Worm (Caenorhabditis elegans) whole organism, late embryonic: Measurements from ENCODE around the gene rin-1.

ENCODE experiments used
- C08G9.2 ChIP-seq: sonication (generic microtip); optimal IDR thresholded peaks from 2 replicates; lab custom pipeline; 2016; ENCODE audit warnings: mild to moderate bottlenecking, missing genetic modification characterization, moderate library complexity, missing compliant biosample characterization
- F13H6.1 ChIP-seq: sonication (generic microtip); optimal IDR thresholded peaks from 2 replicates; lab custom pipeline; 2016; ENCODE audit warnings: missing genetic modification characterization, missing compliant biosample characterization
- K02D7.2 ChIP-seq: sonication (generic microtip); optimal IDR thresholded peaks from 2 replicates; lab custom pipeline; 2017; ENCODE audit warnings: mild to moderate bottlenecking, missing genetic modification characterization, missing compliant biosample characterization
- T23F11.4 ChIP-seq: fragments of 200-800 bp; sonication (Bioruptor generic); optimal IDR thresholded peaks from 2 replicates; lab custom pipeline; 2018; ENCODE audit warnings: mild to moderate bottlenecking, missing genetic modification characterization, missing compliant biosample characterization
- ahr-1 ChIP-seq: sonication (generic microtip); optimal IDR thresholded peaks from 2 replicates; lab custom pipeline; 2016; ENCODE audit warnings: missing genetic modification characterization, missing compliant biosample characterization
- ama-1 ChIP-seq: fragments of 150-350 bp; optimal IDR thresholded peaks from 2 replicates; lab custom pipeline; 2014
- ceh-14 ChIP-seq: sonication (generic microtip); optimal IDR thresholded peaks from 2 replicates; lab custom pipeline; 2016; ENCODE audit warnings: missing genotype, missing genetic modification characterization, missing compliant biosample characterization
- ceh-18 ChIP-seq: sonication (generic microtip); optimal IDR thresholded peaks from 2 replicates; lab custom pipeline; 2016; ENCODE audit warnings: missing genetic modification characterization, missing compliant biosample characterization
- ceh-19 ChIP-seq: fragments of 200-800 bp; sonication (Bioruptor generic); optimal IDR thresholded peaks from 2 replicates; lab custom pipeline; 2018; ENCODE audit warnings: mild to moderate bottlenecking, missing genetic modification characterization, missing compliant biosample characterization
- ceh-22 ChIP-seq: sonication (generic microtip); optimal IDR thresholded peaks from 2 replicates; lab custom pipeline; 2017; ENCODE audit warnings: missing biosample characterization, missing genetic modification characterization
- ceh-31 ChIP-seq: sonication (generic microtip); optimal IDR thresholded peaks from 2 replicates; lab custom pipeline; 2016; ENCODE audit warnings: missing genetic modification characterization, missing compliant biosample characterization
- ceh-6 ChIP-seq: fragments of 200-800 bp; sonication (Bioruptor generic); optimal IDR thresholded peaks from 2 replicates; lab custom pipeline; 2018; ENCODE audit warnings: mild to moderate bottlenecking, missing genetic modification characterization, missing compliant biosample characterization
- che-1 ChIP-seq: sonication (generic microtip); optimal IDR thresholded peaks from 2 replicates; lab custom pipeline; 2016; ENCODE audit warnings: mild to moderate bottlenecking, missing genetic modification characterization, missing compliant biosample characterization
- dmd-4 ChIP-seq: sonication (generic microtip); optimal IDR thresholded peaks from 2 replicates; lab custom pipeline; 2016; ENCODE audit warnings: borderline replicate concordance, missing genetic modification characterization, missing compliant biosample characterization
- dve-1 ChIP-seq: sonication (generic microtip); optimal IDR thresholded peaks from 2 replicates; lab custom pipeline; 2017; ENCODE audit warnings: antibody characterized with exemption, mild to moderate bottlenecking, missing genetic modification characterization, missing compliant biosample characterization
- elt-4 ChIP-seq: sonication (generic microtip); optimal IDR thresholded peaks from 2 replicates; lab custom pipeline; 2016; ENCODE audit warnings: missing genetic modification characterization, missing compliant biosample characterization
- eyg-1 ChIP-seq: sonication (generic microtip); optimal IDR thresholded peaks from 2 replicates; lab custom pipeline; 2016; ENCODE audit warnings: missing genotype, missing genetic modification characterization, missing compliant biosample characterization
- fax-1 ChIP-seq: sonication (generic microtip); optimal IDR thresholded peaks from 2 replicates; lab custom pipeline; 2016; ENCODE audit warnings: missing genotype, missing genetic modification characterization, missing compliant biosample characterization
- fkh-10 ChIP-seq: fragments of 150-350 bp; optimal IDR thresholded peaks from 2 replicates; lab custom pipeline; 2014; ENCODE audit warnings: missing biosample characterization, missing genetic modification reagents, missing genetic modification characterization
- hlh-30 ChIP-seq: sonication (generic microtip); optimal IDR thresholded peaks from 2 replicates; lab custom pipeline; 2017; ENCODE audit warnings: antibody characterized with exemption, missing genetic modification characterization, missing compliant biosample characterization; ENCODE audit not compliant: insufficient read depth
- hlh-6 ChIP-seq: sonication (generic microtip); optimal IDR thresholded peaks from 2 replicates; lab custom pipeline; 2016; ENCODE audit warnings: missing genotype, missing genetic modification characterization, missing compliant biosample characterization
- lim-6 ChIP-seq: sonication (generic microtip); optimal IDR thresholded peaks from 2 replicates; lab custom pipeline; 2016; ENCODE audit warnings: missing genetic modification characterization, missing compliant biosample characterization
- lin-11 ChIP-seq: fragments of 200-800 bp; sonication (Bioruptor generic); optimal IDR thresholded peaks from 2 replicates; lab custom pipeline; 2018; ENCODE audit warnings: mild to moderate bottlenecking, missing genetic modification characterization, missing compliant biosample characterization
- madf-2 ChIP-seq: sonication (generic microtip); optimal IDR thresholded peaks from 2 replicates; lab custom pipeline; 2017; ENCODE audit warnings: missing genetic modification characterization, missing compliant biosample characterization
- mec-3 ChIP-seq: sonication (generic microtip); optimal IDR thresholded peaks from 2 replicates; lab custom pipeline; 2016; ENCODE audit warnings: borderline replicate concordance, missing genetic modification characterization, missing compliant biosample characterization
- nfya-1 ChIP-seq: sonication (generic microtip); optimal IDR thresholded peaks from 2 replicates; lab custom pipeline; 2017; ENCODE audit warnings: missing genetic modification characterization, mild to moderate bottlenecking, missing compliant biosample characterization, antibody characterized with exemption, moderate library complexity
- nhr-11 ChIP-seq: fragments of 150-350 bp; optimal IDR thresholded peaks from 2 replicates; lab custom pipeline; 2014; ENCODE audit warnings: missing biosample characterization, missing genetic modification characterization
- nhr-232 ChIP-seq: sonication (generic microtip); optimal IDR thresholded peaks from 2 replicates; lab custom pipeline; 2016; ENCODE audit warnings: missing genetic modification characterization, missing compliant biosample characterization
- npax-4 ChIP-seq: sonication (generic microtip); optimal IDR thresholded peaks from 2 replicates; lab custom pipeline; 2016; ENCODE audit warnings: missing genetic modification characterization, missing compliant biosample characterization
- odd-2 ChIP-seq: sonication (generic microtip); optimal IDR thresholded peaks from 2 replicates; lab custom pipeline; 2017; ENCODE audit warnings: antibody characterized with exemption, mild to moderate bottlenecking, missing genetic modification characterization, missing compliant biosample characterization
- pag-3 ChIP-seq: sonication (generic microtip); optimal IDR thresholded peaks from 2 replicates; lab custom pipeline; 2016; ENCODE audit warnings: missing compliant biosample characterization, missing genetic modification characterization, borderline replicate concordance
- pat-9 ChIP-seq: fragments of 200-800 bp; sonication (Bioruptor generic); optimal IDR thresholded peaks from 2 replicates; lab custom pipeline; 2018; ENCODE audit warnings: mild to moderate bottlenecking, missing genetic modification characterization, moderate library complexity, missing compliant biosample characterization
- pax-1 ChIP-seq: fragments of 150-350 bp; optimal IDR thresholded peaks from 2 replicates; lab custom pipeline; 2014; ENCODE audit warnings: missing biosample characterization, missing genetic modification characterization
- pha-4 ChIP-seq: fragments of 150-350 bp; optimal IDR thresholded peaks from 2 replicates; lab custom pipeline; 2018; ENCODE audit warnings: missing biosample characterization, missing genetic modification reagents, missing genetic modification characterization
- pqm-1 ChIP-seq: sonication (generic microtip); optimal IDR thresholded peaks from 2 replicates; lab custom pipeline; 2016; ENCODE audit warnings: missing genetic modification characterization, missing compliant biosample characterization
- pros-1 ChIP-seq: fragments of 150-350 bp; optimal IDR thresholded peaks from 2 replicates; lab custom pipeline; 2014; ENCODE audit warnings: missing biosample characterization, missing genetic modification reagents, missing genetic modification characterization
- ref-2 ChIP-seq: sonication (generic microtip); optimal IDR thresholded peaks from 2 replicates; lab custom pipeline; 2016; ENCODE audit warnings: missing genetic modification characterization, missing compliant biosample characterization
- rnt-1 ChIP-seq: sonication (generic microtip); optimal IDR thresholded peaks from 2 replicates; lab custom pipeline; 2016; ENCODE audit warnings: missing genetic modification characterization, missing compliant biosample characterization
- sdc-2 ChIP-seq: sonication (generic microtip); optimal IDR thresholded peaks from 2 replicates; lab custom pipeline; 2016; ENCODE audit warnings: missing genotype, missing genetic modification characterization, missing compliant biosample characterization
- tbx-2 ChIP-seq: sonication (generic microtip); optimal IDR thresholded peaks from 2 replicates; lab custom pipeline; 2016; ENCODE audit warnings: missing genetic modification characterization, missing compliant biosample characterization
- tbx-7 ChIP-seq: sonication (generic microtip); optimal IDR thresholded peaks from 2 replicates; lab custom pipeline; 2016; ENCODE audit warnings: missing genotype, missing genetic modification characterization, missing compliant biosample characterization
- ttx-3 ChIP-seq: sonication (generic microtip); optimal IDR thresholded peaks from 2 replicates; lab custom pipeline; 2016; ENCODE audit warnings: missing genetic modification reagents, missing genetic modification characterization, missing compliant biosample characterization
- unc-42 ChIP-seq: sonication (generic microtip); optimal IDR thresholded peaks from 2 replicates; lab custom pipeline; 2016; ENCODE audit warnings: missing genotype, missing genetic modification characterization, missing compliant biosample characterization
- unc-55 ChIP-seq: sonication (generic microtip); optimal IDR thresholded peaks from 2 replicates; lab custom pipeline; 2017; ENCODE audit warnings: missing biosample characterization, missing genetic modification reagents, missing genetic modification characterization
- unc-86 ChIP-seq: sonication (generic microtip); optimal IDR thresholded peaks from 2 replicates; lab custom pipeline; 2016; ENCODE audit warnings: missing genetic modification characterization, missing compliant biosample characterization
- zip-5 ChIP-seq: sonication (generic microtip); optimal IDR thresholded peaks from 2 replicates; lab custom pipeline; 2016; ENCODE audit warnings: missing genetic modification characterization, missing compliant biosample characterization
- ztf-16 ChIP-seq: sonication (generic microtip); optimal IDR thresholded peaks from 2 replicates; lab custom pipeline; 2017; ENCODE audit warnings: missing genetic modification characterization, missing compliant biosample characterization

Gene rin-1

DNA sequence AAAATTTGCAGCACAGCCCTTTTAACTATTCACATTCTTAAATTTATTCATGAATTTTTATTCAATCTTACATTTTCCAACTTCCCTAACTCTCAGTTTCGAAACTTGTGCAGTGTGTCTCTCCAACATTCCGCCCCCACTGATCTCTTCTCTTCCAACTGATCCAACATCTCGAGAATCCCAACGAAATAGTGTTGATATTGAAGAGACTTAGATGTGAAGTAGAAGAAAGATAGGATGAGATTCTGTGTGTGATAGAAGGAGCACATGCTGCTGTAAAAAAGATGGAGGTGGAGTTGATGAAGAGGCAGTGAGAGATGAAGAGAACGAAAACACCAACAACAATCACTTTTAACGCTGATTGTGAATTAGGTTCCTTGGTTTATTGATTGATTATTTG is 4.9 kb upstream of the rin-1 start:
- no peak for TF ChIP-seq rnt-1
- TF ChIP-seq ttx-3 (tag; lab: Kevin White, UChicago), result no peak
- TF ChIP-seq lin-11 (tag; lab: Kevin White, UChicago), result no peak
- TF ChIP-seq nfya-1 (tag; lab: Kevin White, UChicago), result no peak
- TF ChIP-seq odd-2 (tag; lab: Kevin White, UChicago), result no peak
- no peak for TF ChIP-seq ztf-16 (tag; lab: Kevin White, UChicago)
- peak; percentile 29 for TF ChIP-seq ceh-18
- TF ChIP-seq K02D7.2 (tag; lab: Kevin White, UChicago), result no peak
- TF ChIP-seq zip-5 (tag; lab: Kevin White, UChicago), result no peak
- peak; percentile 24 for TF ChIP-seq unc-55 (GFP tag; lab: Kevin White, UChicago)
- no peak for TF ChIP-seq ahr-1 (tag; lab: Kevin White, UChicago)
- TF ChIP-seq fax-1, result no peak

DNA sequence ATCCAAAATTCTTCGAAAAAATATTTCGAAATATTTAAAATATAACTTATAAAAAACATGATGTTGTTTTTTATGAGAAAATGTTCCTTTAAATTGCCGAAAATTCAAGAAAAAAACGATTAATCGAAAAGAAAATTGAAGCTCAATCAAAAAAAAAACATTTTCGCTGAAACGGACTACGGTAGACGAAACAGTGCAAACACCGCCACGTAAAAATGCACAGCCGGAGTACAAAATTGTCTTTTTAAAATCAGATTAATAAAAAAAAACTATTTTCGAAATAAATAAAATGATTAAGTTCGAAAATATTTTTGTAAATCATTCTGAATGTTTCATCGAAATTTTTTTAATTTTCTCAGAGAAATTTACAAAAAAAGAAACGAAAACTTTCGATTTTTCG is 1.8 kb downstream of the rin-1 start:
- TF ChIP-seq rnt-1, result no peak
- no peak for TF ChIP-seq pros-1 (tag; lab: Kevin White, UChicago)
- TF ChIP-seq hlh-30 (tag; lab: Kevin White, UChicago), result no peak
- no peak for TF ChIP-seq T23F11.4
- no peak for TF ChIP-seq che-1 (tag; lab: Kevin White, UChicago)
- TF ChIP-seq pax-1, result no peak
- no peak for TF ChIP-seq npax-4
- TF ChIP-seq ref-2, result no peak
- TF ChIP-seq ama-1, result no peak
- TF ChIP-seq lin-11 (tag; lab: Kevin White, UChicago), result no peak
- no peak for TF ChIP-seq ceh-22 (tag; lab: Kevin White, UChicago)
- TF ChIP-seq elt-4 (tag; lab: Kevin White, UChicago), result no peak
- no peak for TF ChIP-seq pqm-1 (tag; lab: Kevin White, UChicago)
- TF ChIP-seq odd-2 (tag; lab: Kevin White, UChicago), result no peak
- TF ChIP-seq mec-3, result no peak
- no peak for TF ChIP-seq lim-6 (tag; lab: Kevin White, UChicago)

DNA sequence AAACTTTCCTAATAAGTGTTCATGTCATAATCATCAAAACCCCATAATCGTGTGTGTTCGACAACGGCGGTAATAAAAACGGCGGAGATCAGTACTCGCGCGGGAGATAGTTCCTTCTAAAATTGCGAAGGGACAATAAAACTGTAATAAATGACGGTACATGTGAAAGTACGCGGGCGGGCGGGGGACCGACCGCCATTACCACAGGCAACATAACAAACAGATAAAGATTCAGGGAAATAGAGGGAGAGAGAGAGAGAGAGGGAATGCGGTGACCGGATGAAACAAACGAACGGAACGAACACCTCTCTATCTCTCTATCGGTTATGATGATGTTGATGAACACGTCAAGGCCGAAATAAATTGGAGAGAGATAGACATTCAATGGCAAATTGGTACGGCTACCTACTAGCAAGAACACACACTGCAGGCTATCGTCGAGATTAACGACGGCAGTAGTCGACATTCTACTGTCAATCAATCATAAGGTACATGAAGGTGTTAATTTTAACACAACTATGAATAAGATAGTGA is 9.1 kb downstream of the rin-1 start:
- TF ChIP-seq dve-1, result no peak
- TF ChIP-seq tbx-2 (tag; lab: Kevin White, UChicago), result peak; percentile 41
- TF ChIP-seq pha-4 (tag; lab: Kevin White, UChicago), result no peak
- TF ChIP-seq hlh-6 (tag; lab: Kevin White, UChicago), result no peak
- TF ChIP-seq ceh-18, result no peak
- no peak for TF ChIP-seq nhr-232 (tag; lab: Kevin White, UChicago)
- no peak for TF ChIP-seq ceh-19 (GFP tag; lab: Kevin White, UChicago)
- peak; percentile 53 for TF ChIP-seq rnt-1
- no peak for TF ChIP-seq fkh-10 (GFP tag; lab: Kevin White, UChicago)
- TF ChIP-seq ref-2, result peak; percentile 27
- TF ChIP-seq nhr-11 (tag; lab: Kevin White, UChicago), result no peak
- no peak for TF ChIP-seq madf-2 (tag; lab: Kevin White, UChicago)
- TF ChIP-seq unc-55 (GFP tag; lab: Kevin White, UChicago), result peak; percentile 26
- peak; percentile 18 for TF ChIP-seq ceh-31 (tag; lab: Kevin White, UChicago)
- TF ChIP-seq, all 69 proteins: peak for 5

DNA sequence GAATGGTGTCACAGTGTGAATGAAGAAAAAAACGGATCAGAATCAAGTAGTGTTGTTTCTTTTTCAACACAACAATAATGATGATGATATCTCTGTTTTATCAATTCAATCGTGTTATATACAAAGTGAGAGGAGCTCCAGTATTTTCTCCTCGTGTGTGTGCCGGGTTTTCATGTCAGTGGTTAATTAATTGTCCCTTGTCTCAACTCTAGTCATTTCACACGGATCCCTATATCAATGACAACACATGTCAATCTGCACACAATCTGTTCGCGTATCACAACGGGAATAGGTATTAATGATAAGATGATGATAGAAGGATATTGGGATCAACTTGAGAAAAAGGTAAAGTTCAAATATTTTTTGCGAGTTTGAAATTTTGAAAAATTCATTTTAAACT is 15.0 kb downstream of the rin-1 start:
- no peak for TF ChIP-seq pag-3 (tag; lab: Kevin White, UChicago)
- TF ChIP-seq tbx-7 (tag; lab: Kevin White, UChicago), result no peak
- no peak for TF ChIP-seq ceh-19 (GFP tag; lab: Kevin White, UChicago)
- TF ChIP-seq ceh-31 (tag; lab: Kevin White, UChicago), result no peak
- TF ChIP-seq ceh-18, result peak; percentile 51
- TF ChIP-seq ceh-14 (tag; lab: Kevin White, UChicago), result no peak
- TF ChIP-seq eyg-1 (tag; lab: Kevin White, UChicago), result no peak
- no peak for TF ChIP-seq pax-1
- TF ChIP-seq ceh-6 (GFP tag; lab: Kevin White, UChicago), result no peak
- TF ChIP-seq unc-86 (tag; lab: Kevin White, UChicago), result no peak
- TF ChIP-seq zip-5 (tag; lab: Kevin White, UChicago), result no peak
- no peak for TF ChIP-seq sdc-2 (tag; lab: Kevin White, UChicago)
- no peak for TF ChIP-seq mec-3
- no peak for TF ChIP-seq F13H6.1
- no peak for TF ChIP-seq dve-1
- TF ChIP-seq pat-9 (tag; lab: Kevin White, UChicago), result no peak
- TF ChIP-seq che-1 (tag; lab: Kevin White, UChicago), result no peak
- TF ChIP-seq dmd-4 (tag; lab: Kevin White, UChicago), result no peak
- peak; percentile 90 for TF ChIP-seq unc-55 (GFP tag; lab: Kevin White, UChicago)
- TF ChIP-seq unc-42 (tag; lab: Kevin White, UChicago), result no peak
- peak; percentile 45 for TF ChIP-seq rnt-1
- TF ChIP-seq C08G9.2 (tag; lab: Kevin White, UChicago), result no peak
- TF ChIP-seq tbx-2 (tag; lab: Kevin White, UChicago), result no peak
